Fruit fly (Drosophila melanogaster) whole organism, embryonic: ENCODE measurements around the gene MstProx.

Experiments
- Atf3 ChIP-seq: fragments of 200-800 bp; sonication (Bioruptor generic); optimal IDR thresholded peaks from 3 replicates; lab custom pipeline; 2016; ENCODE audit warnings: missing biosample characterization, missing genetic modification characterization
- BtbVII ChIP-seq: fragments of 200-800 bp; sonication (Bioruptor generic); optimal IDR thresholded peaks from 3 replicates; lab custom pipeline; 2017; ENCODE audit warnings: missing biosample characterization, mild to moderate bottlenecking, missing genetic modification characterization
- CG10209 ChIP-seq: fragments of 200-800 bp; sonication (Bioruptor generic); optimal IDR thresholded peaks from 3 replicates; lab custom pipeline; 2017; ENCODE audit warnings: missing biosample characterization, mild to moderate bottlenecking, missing genetic modification characterization, missing genetic modification reagents
- CG12236 ChIP-seq: fragments of 200-800 bp; sonication (Bioruptor generic); optimal IDR thresholded peaks from 2 replicates; lab custom pipeline; 2016; ENCODE audit warnings: missing biosample characterization, missing genetic modification characterization
- CG12391 ChIP-seq: fragments of 200-800 bp; sonication (Bioruptor generic); optimal IDR thresholded peaks from 3 replicates; lab custom pipeline; 2018; ENCODE audit warnings: missing biosample characterization, mild to moderate bottlenecking, missing genetic modification characterization, moderate library complexity
- CG13424 ChIP-seq: fragments of 200-800 bp; sonication (Bioruptor generic); optimal IDR thresholded peaks from 2 replicates; lab custom pipeline; 2019; ENCODE audit warnings: missing biosample characterization, mild to moderate bottlenecking, missing genetic modification characterization, moderate library complexity
- CG14710 ChIP-seq: fragments of 200-800 bp; sonication (Bioruptor generic); optimal IDR thresholded peaks from 3 replicates; lab custom pipeline; 2019; ENCODE audit warnings: missing biosample characterization, mild to moderate bottlenecking, missing genetic modification characterization, moderate library complexity
- CG17359 ChIP-seq: fragments of 200-800 bp; sonication (Bioruptor generic); optimal IDR thresholded peaks from 3 replicates; lab custom pipeline; 2018; ENCODE audit warnings: missing biosample characterization, mild to moderate bottlenecking, missing genetic modification characterization, moderate library complexity
- CG17802 ChIP-seq: fragments of 200-800 bp; sonication (Bioruptor generic); optimal IDR thresholded peaks from 2 replicates; lab custom pipeline; 2018; ENCODE audit warnings: missing biosample characterization, mild to moderate bottlenecking, missing genetic modification characterization, moderate library complexity
- CG18262 ChIP-seq: fragments of 200-800 bp; optimal IDR thresholded peaks from 3 replicates; lab custom pipeline; 2019; ENCODE audit warnings: missing biosample characterization, mild to moderate bottlenecking, missing genetic modification characterization, moderate library complexity
- CG18619 ChIP-seq: fragments of 200-800 bp; sonication (Bioruptor generic); optimal IDR thresholded peaks from 3 replicates; lab custom pipeline; 2017; ENCODE audit warnings: missing biosample characterization, mild to moderate bottlenecking, missing genetic modification characterization
- CG2199 ChIP-seq: fragments of 200-800 bp; sonication (Bioruptor generic); IDR thresholded peaks from 3 replicates; pipeline ENCODE4 v1.3.6; 2022; ENCODE audit warnings: missing biosample characterization, missing genetic modification characterization
- CG2678 ChIP-seq: fragments of 200-800 bp; sonication (Bioruptor generic); optimal IDR thresholded peaks from 3 replicates; lab custom pipeline; 2019; ENCODE audit warnings: missing biosample characterization, mild to moderate bottlenecking, missing genetic modification characterization, moderate library complexity
- CG30403 ChIP-seq: fragments of 200-800 bp; sonication (Bioruptor generic); optimal IDR thresholded peaks from 3 replicates; lab custom pipeline; 2016; ENCODE audit warnings: missing biosample characterization, missing genetic modification characterization
- CG3065 ChIP-seq: fragments of 200-800 bp; sonication (Bioruptor generic); optimal IDR thresholded peaks from 2 replicates; lab custom pipeline; 2016; ENCODE audit warnings: missing biosample characterization, missing genetic modification characterization
- CG43689 ChIP-seq: fragments of 200-800 bp; sonication (Bioruptor generic); IDR thresholded peaks from 2 replicates; pipeline ENCODE4 v1.3.6; 2022; ENCODE audit warnings: missing biosample characterization, missing genetic modification characterization
- CG9797 ChIP-seq: fragments of 200-800 bp; sonication (Bioruptor generic); optimal IDR thresholded peaks from 3 replicates; lab custom pipeline; 2018; ENCODE audit warnings: missing biosample characterization, mild to moderate bottlenecking, missing genetic modification characterization
- CG9932 ChIP-seq: fragments of 200-800 bp; sonication (Bioruptor generic); IDR thresholded peaks from 2 replicates; pipeline ENCODE4 v1.3.6; 2022; ENCODE audit warnings: missing biosample characterization, missing genetic modification characterization
- CHES-1-like ChIP-seq: fragments of 200-800 bp; sonication (Bioruptor generic); optimal IDR thresholded peaks from 2 replicates; lab custom pipeline; 2016; ENCODE audit warnings: missing biosample characterization, missing genetic modification characterization
- Doc2 ChIP-seq: fragments of 200-800 bp; sonication (Bioruptor generic); IDR thresholded peaks from 2 replicates; pipeline ENCODE4 v1.3.6; 2022; ENCODE audit warnings: missing biosample characterization, missing genetic modification characterization
- HLHmδ ChIP-seq: fragments of 200-800 bp; sonication (Bioruptor generic); optimal IDR thresholded peaks from 2 replicates; lab custom pipeline; 2018; ENCODE audit warnings: missing biosample characterization, mild to moderate bottlenecking, missing genetic modification characterization, moderate library complexity
- Meics ChIP-seq: fragments of 200-800 bp; sonication (Bioruptor generic); optimal IDR thresholded peaks from 2 replicates; lab custom pipeline; 2017; ENCODE audit warnings: missing biosample characterization, mild to moderate bottlenecking, missing genetic modification characterization
- NK7.1 ChIP-seq: fragments of 200-800 bp; sonication (Bioruptor generic); optimal IDR thresholded peaks from 3 replicates; lab custom pipeline; 2016; ENCODE audit warnings: missing biosample characterization, missing genetic modification characterization
- Scr ChIP-seq: fragments of 200-800 bp; sonication (Bioruptor generic); IDR thresholded peaks from 2 replicates; pipeline ENCODE4 v1.3.6; 2022; ENCODE audit warnings: missing biosample characterization, missing genetic modification characterization; ENCODE audit not compliant: partially characterized antibody
- Tbp ChIP-seq: fragments of >200 bp; optimal IDR thresholded peaks from 2 replicates; lab custom pipeline; 2018; ENCODE audit warnings: missing biosample characterization, missing genetic modification characterization
- Trl ChIP-seq, 3 experiments: fragments of >200 bp in 2 of 3; fragments of 200-800 bp in 1 of 3; sonication (Bioruptor generic) in 1 of 3; optimal IDR thresholded peaks; 2 replicates in 1 of 3; 3 replicates in 2 of 3; lab custom pipeline; 2016 to 2017; ENCODE audit warnings: missing biosample characterization in 1 of 3, missing genetic modification characterization in 1 of 3
- az2 ChIP-seq: fragments of 200-800 bp; sonication (Bioruptor generic); optimal IDR thresholded peaks from 3 replicates; lab custom pipeline; 2016; ENCODE audit warnings: missing biosample characterization, missing genetic modification characterization
- ewg ChIP-seq: fragments of 200-800 bp; sonication (Bioruptor generic); optimal IDR thresholded peaks from 3 replicates; lab custom pipeline; 2017; ENCODE audit warnings: mild to moderate bottlenecking, missing biosample characterization, missing genetic modification reagents, missing genetic modification characterization
- fu2 ChIP-seq: fragments of 200-800 bp; sonication (Bioruptor generic); optimal IDR thresholded peaks from 2 replicates; lab custom pipeline; 2016; ENCODE audit warnings: missing biosample characterization, missing genetic modification characterization
- gfzf ChIP-seq: fragments of 200-800 bp; sonication (Bioruptor generic); optimal IDR thresholded peaks from 2 replicates; lab custom pipeline; 2016; ENCODE audit warnings: missing biosample characterization, mild to moderate bottlenecking, missing genetic modification characterization, moderate library complexity
- h ChIP-seq: fragments of >200 bp; optimal IDR thresholded peaks from 2 replicates; lab custom pipeline; 2017
- hth ChIP-seq: fragments of >200 bp; optimal IDR thresholded peaks from 2 replicates; lab custom pipeline; 2017; ENCODE audit warnings: inconsistent platforms
- jumu ChIP-seq: fragments of 200-800 bp; sonication (Bioruptor generic); optimal IDR thresholded peaks from 3 replicates; lab custom pipeline; 2016; ENCODE audit warnings: missing biosample characterization, missing genetic modification characterization
- klu ChIP-seq: fragments of 200-800 bp; sonication (Bioruptor generic); IDR thresholded peaks from 2 replicates; pipeline ENCODE4 v1.3.6; 2022; ENCODE audit warnings: missing biosample characterization, missing genetic modification characterization
- lmd ChIP-seq: fragments of 200-800 bp; sonication (Bioruptor generic); IDR thresholded peaks from 2 replicates; pipeline ENCODE4 v1.3.6; 2022; ENCODE audit warnings: missing biosample characterization, missing genetic modification characterization
- lola ChIP-seq, 3 experiments: fragments of >200 bp in 2 of 3; fragments of 200-800 bp in 1 of 3; sonication (Bioruptor generic) in 1 of 3; optimal IDR thresholded peaks; 2 replicates each; lab custom pipeline; 2017 to 2019; ENCODE audit warnings: missing biosample characterization in 3 of 3, missing genetic modification characterization in 3 of 3, mild to moderate bottlenecking in 1 of 3, moderate library complexity in 1 of 3
- lov ChIP-seq, 2 experiments: fragments of 200-800 bp in 1 of 2; fragments of >200 bp in 1 of 2; sonication (Bioruptor generic) in 1 of 2; IDR thresholded peaks in 1 of 2; optimal IDR thresholded peaks in 1 of 2; 2 replicates in 1 of 2; 3 replicates in 1 of 2; pipeline versions ENCODE4 v1.3.6 to Lab custom; 2017 to 2022; ENCODE audit warnings: missing biosample characterization in 1 of 2, missing genetic modification characterization in 1 of 2
- nau ChIP-seq: fragments of 200-800 bp; sonication (Bioruptor generic); optimal IDR thresholded peaks from 3 replicates; lab custom pipeline; 2017; ENCODE audit warnings: missing biosample characterization, mild to moderate bottlenecking, missing genetic modification characterization, missing genetic modification reagents
- otp ChIP-seq: fragments of 200-800 bp; sonication (Bioruptor generic); IDR thresholded peaks from 3 replicates; pipeline ENCODE4, ENCODE4 v1.3.6; 2022; ENCODE audit warnings: missing biosample characterization, missing genetic modification characterization
- pho ChIP-seq: fragments of 200-800 bp; sonication (Bioruptor generic); optimal IDR thresholded peaks from 2 replicates; lab custom pipeline; 2016; ENCODE audit warnings: missing biosample characterization, missing genetic modification characterization
- ro ChIP-seq: fragments of 200-800 bp; sonication (Bioruptor generic); IDR thresholded peaks from 2 replicates; pipeline ENCODE4 v1.3.6; 2022; ENCODE audit warnings: missing biosample characterization, missing genetic modification characterization
- seq ChIP-seq: fragments of 200-800 bp; sonication (Bioruptor generic); IDR thresholded peaks from 2 replicates; pipeline ENCODE4 v1.3.6; 2022; ENCODE audit warnings: missing biosample characterization, missing genetic modification characterization
- slou ChIP-seq: fragments of 200-800 bp; sonication (Bioruptor generic); optimal IDR thresholded peaks from 3 replicates; lab custom pipeline; 2016; ENCODE audit warnings: missing biosample characterization, missing genetic modification characterization
- tx ChIP-seq: fragments of 200-800 bp; sonication (Bioruptor generic); optimal IDR thresholded peaks from 2 replicates; lab custom pipeline; 2016; ENCODE audit warnings: missing biosample characterization, missing genetic modification characterization

The MstProx gene

dm6 chr3R:7364573-7364972 lies 4.5 kb downstream of the MstProx start, which contains the start of gene Mst84Dc:
Gene Mst84Dc (minus strand): TSS chr3R:7364673.
- no peak for TF ChIP-seq CG17802 (tag; lab: Kevin White, UChicago)
- no peak for TF ChIP-seq HLHmδ (GFP tag; lab: Kevin White, UChicago)
- TF ChIP-seq tx (GFP tag; lab: Kevin White, UChicago) = no peak
- TF ChIP-seq Tbp (GFP tag; lab: Kevin White, UChicago) = no peak
- TF ChIP-seq CG13424 (tag; lab: Kevin White, UChicago) = no peak
- no peak for TF ChIP-seq CG18262 (tag; lab: Kevin White, UChicago)
- no peak for TF ChIP-seq otp (GFP tag; lab: Robert Waterston, UW)
- TF ChIP-seq klu = no peak
- TF ChIP-seq CG17359 = no peak
- TF ChIP-seq CG9797 (GFP tag; lab: Kevin White, UChicago) = no peak
- TF ChIP-seq CG3065 (GFP tag; lab: Kevin White, UChicago) = no peak
- no peak for TF ChIP-seq Trl (optimal IDR thresholded peaks at IDR 0.05; lab: Kevin White, UChicago)
- TF ChIP-seq Trl (GFP tag; optimal IDR thresholded peaks at IDR 0.05; lab: Kevin White, UChicago) = no peak
- no peak for TF ChIP-seq lmd (GFP tag; lab: Robert Waterston, UW)
- TF ChIP-seq CHES-1-like (GFP tag; lab: Kevin White, UChicago) = no peak

dm6 chr3R:7363673-7364072 lies 5.4 kb downstream of the MstProx start, which contains the start of gene Mst84Dd:
Gene Mst84Dd (minus strand): TSS chr3R:7363773.
- TF ChIP-seq BtbVII (GFP tag; lab: Kevin White, UChicago) = no peak
- TF ChIP-seq h (lab: Kevin White, UChicago) = no peak
- no peak for TF ChIP-seq CG14710 (tag; lab: Kevin White, UChicago)
- TF ChIP-seq CG12391 (tag; lab: Kevin White, UChicago) = no peak
- no peak for TF ChIP-seq CG43689 (GFP tag; lab: Robert Waterston, UW)
- no peak for TF ChIP-seq CG12236
- TF ChIP-seq Doc2 (GFP tag; lab: Robert Waterston, UW) = no peak
- no peak for TF ChIP-seq CG2678 (tag; lab: Kevin White, UChicago)
- no peak for TF ChIP-seq CG30403 (GFP tag; lab: Kevin White, UChicago)
- no peak for TF ChIP-seq NK7.1
- no peak for TF ChIP-seq Atf3 (GFP tag; lab: Kevin White, UChicago)
- no peak for TF ChIP-seq ro (GFP tag; lab: Robert Waterston, UW)
- TF ChIP-seq CG10209 = no peak
- no peak for TF ChIP-seq lov (optimal IDR thresholded peaks at IDR 0.05; lab: Kevin White, UChicago)
- no peak for TF ChIP-seq lov (GFP tag; IDR thresholded peaks at IDR 0.05; lab: Robert Waterston, UW)
- no peak for TF ChIP-seq HLHmδ (GFP tag; lab: Kevin White, UChicago)
- TF ChIP-seq, all 482 proteins: peak for 0

- TF ChIP-seq NK7.1 (no peak), fu2 (GFP tag; lab: Kevin White, UChicago) (no peak)
These were observed 7.1 kb downstream of the MstProx start, which contains the start of gene CG17944 for dm6 chr3R:7362023-7362422. Gene CG17944 (minus strand): TSS chr3R:7362123.

- TF ChIP-seq slou (no peak), seq (GFP tag; lab: Robert Waterston, UW) (no peak), ewg (no peak), Scr (no peak), az2 (GFP tag; lab: Kevin White, UChicago) (no peak), CG9932 (no peak), lola (GFP tag; optimal IDR thresholded peaks at IDR 0.05; lab: Kevin White, UChicago) (no peak), pho (GFP tag; lab: Kevin White, UChicago) (no peak), hth (lab: Kevin White, UChicago) (no peak), nau (no peak), lov (optimal IDR thresholded peaks at IDR 0.05; lab: Kevin White, UChicago) (no peak), lov (GFP tag; IDR thresholded peaks at IDR 0.05; lab: Robert Waterston, UW) (no peak), CG18619 (GFP tag; lab: Kevin White, UChicago) (no peak), CG2199 (GFP tag; lab: Robert Waterston, UW) (no peak), CG2678 (tag; lab: Kevin White, UChicago) (no peak), gfzf (no peak), jumu (no peak), Meics (GFP tag; lab: Kevin White, UChicago) (no peak)
These were observed 19.7 kb downstream of the MstProx start, which contains the start of gene CG43290 for dm6 chr3R:7349452-7349851. Gene CG43290 (minus strand): TSS chr3R:7349552.
